Worm (Caenorhabditis elegans) whole organism, L4 larva: ENCODE data around the gene srh-192.

ENCODE experiments used
- F44E2.7 ChIP-seq: fragments of 200-800 bp; sonication (Bioruptor generic); IDR thresholded peaks from 2 replicates; pipeline ENCODE4 v2.1.2; 2022; ENCODE audit warnings: missing genetic modification characterization, missing compliant biosample characterization
- ama-1 ChIP-seq: fragments of 150-350 bp; optimal IDR thresholded peaks from 2 replicates; lab custom pipeline; 2014; ENCODE audit warnings: inconsistent platforms, mixed read lengths
- ces-1 ChIP-seq: fragments of 150-350 bp; sonication (generic microtip); optimal IDR thresholded peaks from 4 replicates; lab custom pipeline; 2014; ENCODE audit warnings: missing biosample characterization, missing genetic modification reagents, missing genetic modification characterization
- daf-12 ChIP-seq: fragments of 150-350 bp; optimal IDR thresholded peaks from 2 replicates; lab custom pipeline; 2014; ENCODE audit warnings: missing biosample characterization, missing genetic modification reagents, missing genetic modification characterization
- egl-43 ChIP-seq: fragments of 200-800 bp; sonication (Bioruptor generic); IDR thresholded peaks from 2 replicates; pipeline ENCODE4 v1.3.6; 2022; ENCODE audit warnings: missing genetic modification reagents, missing genetic modification characterization, missing compliant biosample characterization
- lin-13 ChIP-seq: fragments of 150-350 bp; optimal IDR thresholded peaks from 2 replicates; lab custom pipeline; 2014; ENCODE audit warnings: missing biosample characterization, missing genetic modification reagents, missing genetic modification characterization
- mdl-1 ChIP-seq, 2 experiments: fragments of 150-350 bp in 1 of 2; sonication (generic microtip) in 1 of 2; optimal IDR thresholded peaks; 2 replicates each; lab custom pipeline; 2014 to 2017; ENCODE audit warnings: missing biosample characterization in 2 of 2, missing genetic modification characterization in 2 of 2
- nhr-77 ChIP-seq: fragments of 150-350 bp; optimal IDR thresholded peaks from 2 replicates; lab custom pipeline; 2014; ENCODE audit warnings: missing biosample characterization, missing genetic modification characterization
- pqm-1 ChIP-seq: sonication (generic microtip); optimal IDR thresholded peaks from 2 replicates; lab custom pipeline; 2017; ENCODE audit warnings: missing biosample characterization, missing genetic modification characterization
- rbr-2 ChIP-seq: sonication (generic microtip); optimal IDR thresholded peaks from 2 replicates; lab custom pipeline; 2016; ENCODE audit warnings: missing genotype, missing genetic modification characterization, missing compliant biosample characterization
- saeg-2 ChIP-seq: fragments of 200-800 bp; sonication (Bioruptor generic); IDR thresholded peaks from 2 replicates; pipeline ENCODE4 v1.3.6; 2022; ENCODE audit warnings: missing genetic modification reagents, missing genetic modification characterization, missing compliant biosample characterization
- tra-1 ChIP-seq: fragments of 200-800 bp; sonication (Bioruptor generic); IDR thresholded peaks from 2 replicates; pipeline ENCODE4 v1.3.6; 2022; ENCODE audit warnings: missing genetic modification reagents, missing genetic modification characterization, missing compliant biosample characterization
- unc-130 ChIP-seq: sonication (generic microtip); optimal IDR thresholded peaks from 2 replicates; lab custom pipeline; 2016; ENCODE audit warnings: missing genetic modification reagents, missing genetic modification characterization, missing compliant biosample characterization

DNA sequence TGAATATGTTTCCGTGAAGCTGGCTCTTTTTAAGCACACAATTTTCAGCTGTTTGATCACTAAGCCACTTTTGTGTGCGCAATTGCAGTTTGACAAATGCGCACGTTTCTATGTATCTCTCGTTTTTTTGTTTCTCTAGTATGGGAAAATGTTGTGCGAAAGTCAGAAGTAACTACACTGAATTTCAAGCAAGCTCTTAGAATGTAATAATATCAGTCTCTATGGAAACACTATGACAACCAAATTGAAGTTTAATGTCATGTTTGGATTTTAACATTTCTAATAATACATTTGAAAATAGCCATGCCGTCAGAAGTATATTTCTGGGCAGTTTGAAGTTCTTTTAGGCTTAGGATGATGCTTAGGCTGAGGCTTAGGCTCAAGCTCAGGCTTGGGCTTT, 4.9 kb upstream of the srh-192 start, which contains the start of gene ZC132.9:
- TF ChIP-seq nhr-77 (tag; lab: Kevin White, UChicago) = no peak
- no peak for TF ChIP-seq unc-130 (GFP tag; lab: Kevin White, UChicago)
- no peak for TF ChIP-seq pqm-1
- TF ChIP-seq egl-43 (GFP tag; lab: Robert Waterston, UW) = no peak
- no peak for TF ChIP-seq mdl-1 (tag; optimal IDR thresholded peaks at IDR 0.05; lab: Kevin White, UChicago)
- no peak for TF ChIP-seq daf-12 (tag; lab: Kevin White, UChicago)
- TF ChIP-seq saeg-2 = no peak
- no peak for TF ChIP-seq rbr-2 (tag; lab: Kevin White, UChicago)
- no peak for TF ChIP-seq ces-1
- TF ChIP-seq ama-1 (lab: Kevin White, UChicago) = no peak
- no peak for TF ChIP-seq F44E2.7 (GFP tag; lab: Robert Waterston, UW)
- no peak for TF ChIP-seq lin-13 (GFP tag; lab: Kevin White, UChicago)
- no peak for TF ChIP-seq tra-1 (GFP tag; lab: Robert Waterston, UW)
